Worm (Caenorhabditis elegans) whole organism, early embryonic: ENCODE results near the gene D1086.1.

Source experiments
- ama-1 ChIP-seq: fragments of 150-350 bp; optimal IDR thresholded peaks from 2 replicates; lab custom pipeline; 2014
- ceh-36 ChIP-seq: sonication (generic microtip); optimal IDR thresholded peaks from 2 replicates; lab custom pipeline; 2016; ENCODE audit warnings: missing genetic modification characterization, inconsistent platforms, missing compliant biosample characterization
- hmg-4 ChIP-seq: fragments of 200-800 bp; sonication (Bioruptor generic); optimal IDR thresholded peaks from 2 replicates; lab custom pipeline; 2018; ENCODE audit warnings: mild to moderate bottlenecking, missing genetic modification characterization, missing compliant biosample characterization

- TF ChIP-seq ama-1 (lab: Kevin White, UChicago): no peak
- TF ChIP-seq ceh-36 (tag; lab: Kevin White, UChicago): no peak
- no peak for TF ChIP-seq hmg-4
Observed at ce11 chrV:14088051-14088450, 10.6 kb upstream of the D1086.1 start, which contains the start of gene D1086.19.
